Fruit fly (Drosophila melanogaster) whole organism, prepupa: ENCODE data around the gene Apc2.

ENCODE experiments used
- CG32006 ChIP-seq: fragments of 200-800 bp; sonication (Bioruptor generic); optimal IDR thresholded peaks from 3 replicates; lab custom pipeline; 2017; ENCODE audit warnings: missing biosample characterization, mild to moderate bottlenecking, missing genetic modification characterization
- CG6854 ChIP-seq: fragments of 200-800 bp; sonication (Bioruptor generic); optimal IDR thresholded peaks from 2 replicates; lab custom pipeline; 2017; ENCODE audit warnings: missing biosample characterization, mild to moderate bottlenecking, missing genetic modification characterization
- CG8119 ChIP-seq: fragments of 200-800 bp; sonication (Bioruptor generic); IDR thresholded peaks from 3 replicates; pipeline ENCODE4 v1.3.6; 2022; ENCODE audit warnings: missing biosample characterization, missing genetic modification characterization
- CG8319 ChIP-seq: fragments of 200-800 bp; sonication (Bioruptor generic); optimal IDR thresholded peaks from 3 replicates; lab custom pipeline; 2016; ENCODE audit warnings: missing biosample characterization, missing genetic modification characterization
- CG9139 ChIP-seq: fragments of 200-800 bp; sonication (Bioruptor generic); optimal IDR thresholded peaks from 3 replicates; lab custom pipeline; 2017; ENCODE audit warnings: missing biosample characterization, mild to moderate bottlenecking, missing genetic modification characterization
- Ets21C ChIP-seq: fragments of 200-800 bp; sonication (Bioruptor generic); optimal IDR thresholded peaks from 3 replicates; lab custom pipeline; 2016; ENCODE audit warnings: missing biosample characterization, missing genetic modification characterization
- fkh ChIP-seq: fragments of 200-800 bp; sonication (Bioruptor generic); optimal IDR thresholded peaks from 3 replicates; lab custom pipeline; 2017; ENCODE audit warnings: missing biosample characterization, mild to moderate bottlenecking, missing genetic modification characterization, moderate library complexity
- spab ChIP-seq: fragments of 200-800 bp; sonication (Bioruptor generic); optimal IDR thresholded peaks from 2 replicates; lab custom pipeline; 2017; ENCODE audit warnings: missing biosample characterization, mild to moderate bottlenecking, missing genetic modification characterization, missing genetic modification reagents
- topi ChIP-seq: fragments of 200-800 bp; sonication (Bioruptor generic); optimal IDR thresholded peaks from 3 replicates; lab custom pipeline; 2016; ENCODE audit warnings: missing biosample characterization, missing genetic modification characterization

DNA sequence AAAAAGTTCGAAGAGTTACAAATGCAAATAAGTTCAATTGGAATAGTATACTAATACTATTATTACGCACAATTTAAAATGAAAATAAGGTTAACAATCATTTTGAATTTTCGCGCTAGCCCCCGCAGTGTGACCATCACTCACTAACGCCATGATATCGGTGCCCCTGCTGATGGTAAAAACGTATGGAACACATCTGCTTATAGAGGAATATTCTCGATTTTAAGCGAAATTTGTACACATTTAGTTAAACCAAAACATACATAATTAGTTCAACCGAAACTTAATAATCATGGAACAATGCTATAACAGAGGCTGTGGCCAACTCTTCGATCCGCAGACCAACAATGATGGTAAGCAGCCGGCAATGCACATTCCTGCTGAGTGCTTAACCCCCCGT is 22.4 kb downstream of the Apc2 start, which contains the start of gene mora:
- TF ChIP-seq topi (GFP tag; lab: Kevin White, UChicago) (no peak), Ets21C (GFP tag; lab: Kevin White, UChicago) (no peak), fkh (GFP tag; lab: Kevin White, UChicago) (no peak), CG8319 (GFP tag; lab: Kevin White, UChicago) (no peak), spab (GFP tag; lab: Kevin White, UChicago) (no peak), CG6854 (GFP tag; lab: Kevin White, UChicago) (no peak), CG9139 (GFP tag; lab: Kevin White, UChicago) (no peak), CG8119 (GFP tag; lab: Robert Waterston, UW) (no peak), CG32006 (GFP tag; lab: Kevin White, UChicago) (no peak)
